Worm (Caenorhabditis elegans): ENCODE measurements around the gene sri-37.
"Not testable (repeated sequence)": the region's sequence is repeated elsewhere in the genome, so short reads cannot be mapped to it uniquely, and the experiment has no call there.

- TF ChIP-seq ama-1 (optimal IDR thresholded peaks at IDR 0.05); ama-1 (GFP tag; optimal IDR thresholded peaks at IDR 0.05); die-1 (tag; optimal IDR thresholded peaks at IDR 0.05); gei-17 (GFP tag; optimal IDR thresholded peaks at IDR 0.05); zim-3 (tag; optimal IDR thresholded peaks at IDR 0.05); madf-8 (GFP tag; conservative IDR thresholded peaks at IDR 0.05); attf-5 (GFP tag; optimal IDR thresholded peaks at IDR 0.05); pha-4 (tag; optimal IDR thresholded peaks at IDR 0.05); sea-2 (GFP tag; IDR thresholded peaks at IDR 0.05): not testable (repeated sequence)
These were observed 12.7 kb upstream of the sri-37 start, which contains the start of gene msrp-5 for ce11 chrII:2616634-2617033.

Measured in whole organism, young adult.